Worm (Caenorhabditis elegans) whole organism, L3 larva: ENCODE measurements around the gene mlp-1.
A peak's percentile ranks its signal among the peaks of the same experiment; 100 is the strongest.

ENCODE experiments used
- R02D3.7 ChIP-seq: fragments of 150-350 bp; optimal IDR thresholded peaks from 2 replicates; lab custom pipeline; 2014; ENCODE audit warnings: missing biosample characterization, missing genetic modification characterization
- ZK546.5 ChIP-seq: sonication (generic microtip); optimal IDR thresholded peaks from 2 replicates; lab custom pipeline; 2017; ENCODE audit warnings: missing biosample characterization, missing genetic modification characterization
- aly-2 ChIP-seq: fragments of 150-350 bp; optimal IDR thresholded peaks from 2 replicates; lab custom pipeline; 2014; ENCODE audit warnings: missing biosample characterization, missing genetic modification characterization
- ama-1 ChIP-seq: fragments of 150-350 bp; optimal IDR thresholded peaks from 2 replicates; lab custom pipeline; 2018
- ceh-16 ChIP-seq: sonication (generic microtip); optimal IDR thresholded peaks from 2 replicates; lab custom pipeline; 2017; ENCODE audit warnings: missing biosample characterization, missing genetic modification characterization
- ceh-82 ChIP-seq: fragments of 150-350 bp; optimal IDR thresholded peaks from 2 replicates; lab custom pipeline; 2014; ENCODE audit warnings: missing biosample characterization, missing genetic modification characterization
- ceh-9 ChIP-seq: sonication (generic microtip); optimal IDR thresholded peaks from 2 replicates; lab custom pipeline; 2018; ENCODE audit warnings: missing biosample characterization, missing genetic modification characterization
- egl-27 ChIP-seq: sonication (generic microtip); optimal IDR thresholded peaks from 4 replicates; lab custom pipeline; 2017; ENCODE audit warnings: missing biosample characterization, missing genetic modification reagents, missing genetic modification characterization
- egl-5 ChIP-seq: fragments of 150-350 bp; optimal IDR thresholded peaks from 2 replicates; lab custom pipeline; 2017; ENCODE audit warnings: missing biosample characterization, missing genetic modification reagents, missing genetic modification characterization, inconsistent platforms
- elt-1 ChIP-seq: fragments of 150-350 bp; optimal IDR thresholded peaks from 2 replicates; lab custom pipeline; 2014; ENCODE audit warnings: missing biosample characterization, missing genetic modification characterization
- elt-2 ChIP-seq: sonication (generic microtip); optimal IDR thresholded peaks from 2 replicates; lab custom pipeline; 2016; ENCODE audit warnings: missing genetic modification reagents, mild to moderate bottlenecking, missing genetic modification characterization, missing compliant biosample characterization
- elt-3 ChIP-seq, 3 experiments: fragments of 150-350 bp in 1 of 3; sonication (generic microtip) in 2 of 3; optimal IDR thresholded peaks; 2 replicates in 2 of 3; 4 replicates in 1 of 3; lab custom pipeline; 2014 to 2017; ENCODE audit warnings: missing biosample characterization in 3 of 3, missing genetic modification characterization in 3 of 3
- eor-1 ChIP-seq, 2 experiments: fragments of 150-350 bp; optimal IDR thresholded peaks; 2 replicates each; lab custom pipeline; 2014 to 2018; ENCODE audit warnings: missing biosample characterization in 2 of 2, missing genetic modification characterization in 2 of 2
- fkh-10 ChIP-seq: sonication (generic microtip); optimal IDR thresholded peaks from 2 replicates; lab custom pipeline; 2017; ENCODE audit warnings: missing biosample characterization, missing genetic modification reagents, missing genetic modification characterization
- fos-1 ChIP-seq: fragments of 150-350 bp; optimal IDR thresholded peaks from 2 replicates; lab custom pipeline; 2014; ENCODE audit warnings: missing biosample characterization, missing genetic modification characterization
- hmg-11 ChIP-seq: sonication (generic microtip); optimal IDR thresholded peaks from 2 replicates; lab custom pipeline; 2016; ENCODE audit warnings: missing genetic modification characterization, missing compliant biosample characterization
- lin-15B ChIP-seq: fragments of 150-350 bp; optimal IDR thresholded peaks from 2 replicates; lab custom pipeline; 2014; ENCODE audit warnings: missing biosample characterization, missing genetic modification characterization
- lsy-12 ChIP-seq: sonication (generic microtip); optimal IDR thresholded peaks from 2 replicates; lab custom pipeline; 2016; ENCODE audit warnings: mild to moderate bottlenecking, missing genetic modification characterization, missing compliant biosample characterization
- mdl-1 ChIP-seq: fragments of 150-350 bp; optimal IDR thresholded peaks from 2 replicates; lab custom pipeline; 2014; ENCODE audit warnings: missing biosample characterization, missing genetic modification characterization
- mml-1 ChIP-seq: fragments of 150-350 bp; sonication (generic microtip); optimal IDR thresholded peaks from 3 replicates; lab custom pipeline; 2014; ENCODE audit warnings: missing biosample characterization, missing genetic modification characterization
- nfya-1 ChIP-seq: sonication (generic microtip); optimal IDR thresholded peaks from 2 replicates; lab custom pipeline; 2017; ENCODE audit warnings: missing genetic modification characterization, mild to moderate bottlenecking, missing compliant biosample characterization, antibody characterized with exemption, moderate library complexity; ENCODE audit not compliant: insufficient read depth
- nhr-11 ChIP-seq: fragments of 150-350 bp; optimal IDR thresholded peaks from 2 replicates; lab custom pipeline; 2014; ENCODE audit warnings: missing biosample characterization, missing genetic modification characterization
- nhr-12 ChIP-seq: fragments of 150-350 bp; optimal IDR thresholded peaks from 2 replicates; lab custom pipeline; 2014; ENCODE audit warnings: missing biosample characterization, missing genetic modification characterization
- nhr-23 ChIP-seq: fragments of 150-350 bp; optimal IDR thresholded peaks from 2 replicates; lab custom pipeline; 2014; ENCODE audit warnings: missing biosample characterization, missing genetic modification reagents, missing genetic modification characterization
- nhr-237 ChIP-seq: fragments of 150-350 bp; optimal IDR thresholded peaks from 2 replicates; lab custom pipeline; 2014; ENCODE audit warnings: missing biosample characterization, missing genetic modification characterization
- nhr-25 ChIP-seq: sonication (generic microtip); optimal IDR thresholded peaks from 2 replicates; lab custom pipeline; 2017; ENCODE audit warnings: missing biosample characterization, missing genetic modification characterization
- nhr-28 ChIP-seq: fragments of 150-350 bp; optimal IDR thresholded peaks from 2 replicates; lab custom pipeline; 2014; ENCODE audit warnings: missing biosample characterization, missing genetic modification characterization
- nhr-43 ChIP-seq: sonication (generic microtip); optimal IDR thresholded peaks from 2 replicates; lab custom pipeline; 2016; ENCODE audit warnings: mild to moderate bottlenecking, missing genetic modification characterization, missing compliant biosample characterization; ENCODE audit not compliant: poor library complexity, severe bottlenecking
- nhr-67 ChIP-seq: fragments of 150-350 bp; optimal IDR thresholded peaks from 2 replicates; lab custom pipeline; 2014; ENCODE audit warnings: missing biosample characterization, missing genetic modification characterization
- nhr-76 ChIP-seq: fragments of 150-350 bp; sonication (generic microtip); optimal IDR thresholded peaks from 5 replicates; lab custom pipeline; 2014; ENCODE audit warnings: missing biosample characterization, missing genetic modification characterization
- nhr-77 ChIP-seq: fragments of 150-350 bp; optimal IDR thresholded peaks from 2 replicates; lab custom pipeline; 2014; ENCODE audit warnings: missing biosample characterization, missing genetic modification characterization
- pha-4 ChIP-seq: fragments of 150-350 bp; optimal IDR thresholded peaks from 2 replicates; lab custom pipeline; 2014; ENCODE audit warnings: missing biosample characterization, missing genetic modification reagents, missing genetic modification characterization
- pqm-1 ChIP-seq: fragments of 150-350 bp; optimal IDR thresholded peaks from 2 replicates; lab custom pipeline; 2017; ENCODE audit warnings: missing biosample characterization, missing genetic modification characterization, inconsistent platforms
- sea-2 ChIP-seq: fragments of 150-350 bp; sonication (generic microtip); optimal IDR thresholded peaks from 4 replicates; lab custom pipeline; 2014; ENCODE audit warnings: missing biosample characterization, missing genetic modification reagents, missing genetic modification characterization
- skn-1 ChIP-seq: fragments of 150-350 bp; optimal IDR thresholded peaks from 2 replicates; lab custom pipeline; 2014; ENCODE audit warnings: missing biosample characterization, missing genetic modification characterization
- snpc-4 ChIP-seq: fragments of 150-350 bp; optimal IDR thresholded peaks from 2 replicates; lab custom pipeline; 2014; ENCODE audit warnings: missing biosample characterization, missing genetic modification characterization
- tbx-2 ChIP-seq: sonication (generic microtip); optimal IDR thresholded peaks from 2 replicates; lab custom pipeline; 2016; ENCODE audit warnings: mild to moderate bottlenecking, missing genetic modification characterization, missing compliant biosample characterization
- unc-39 ChIP-seq: sonication (generic microtip); optimal IDR thresholded peaks from 4 replicates; lab custom pipeline; 2017; ENCODE audit warnings: missing biosample characterization, missing genetic modification characterization
- unc-62 ChIP-seq: fragments of 150-350 bp; sonication (generic microtip); optimal IDR thresholded peaks from 4 replicates; lab custom pipeline; 2014; ENCODE audit warnings: missing biosample characterization, missing genetic modification reagents, missing genetic modification characterization
- ztf-11 ChIP-seq: fragments of 150-350 bp; optimal IDR thresholded peaks from 2 replicates; lab custom pipeline; 2014; ENCODE audit warnings: missing biosample characterization, missing genetic modification characterization
- ztf-4 ChIP-seq: fragments of 150-350 bp; optimal IDR thresholded peaks from 2 replicates; lab custom pipeline; 2014; ENCODE audit warnings: missing biosample characterization, missing genetic modification characterization

Gene mlp-1

DNA sequence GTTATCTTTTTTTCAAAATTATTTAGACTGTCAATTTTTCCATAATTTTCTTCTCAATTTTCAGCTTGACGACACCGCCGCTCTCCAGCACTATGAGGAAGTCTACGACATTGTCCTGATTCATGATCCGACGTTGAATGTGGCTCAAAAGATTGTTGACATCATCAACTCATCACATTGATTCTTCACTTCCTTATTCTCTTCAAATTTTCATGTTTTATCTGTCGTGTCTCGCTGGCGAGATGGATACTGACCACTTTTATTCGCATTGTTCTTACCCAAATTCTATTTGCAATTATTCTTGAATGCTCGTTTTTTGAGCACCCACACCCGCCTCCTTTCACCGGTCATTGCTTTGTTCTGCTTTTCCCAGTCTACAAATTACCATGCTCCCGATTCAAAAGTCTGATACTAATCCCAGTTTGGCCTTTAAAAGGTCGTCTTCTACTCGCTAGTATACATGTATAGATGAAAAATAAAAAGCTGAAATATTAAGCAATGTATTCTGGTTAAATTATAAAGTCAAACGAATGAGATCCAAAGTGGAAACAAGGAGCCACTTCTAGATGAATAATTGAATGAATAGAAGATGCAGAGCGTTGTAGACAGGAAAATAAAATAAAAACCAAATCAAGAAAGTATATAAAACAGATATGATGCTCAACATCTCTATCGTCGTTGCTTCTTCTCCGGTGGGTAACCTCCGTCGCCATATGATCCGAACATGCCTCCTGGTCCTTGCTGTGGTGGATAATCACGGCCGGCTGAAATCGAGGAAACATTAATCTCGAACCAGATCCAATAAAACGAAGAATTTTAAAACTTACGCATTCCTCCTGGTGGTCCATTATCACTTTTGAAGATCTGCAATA, 21.6 kb downstream of the mlp-1 start:
- TF ChIP-seq lsy-12 (tag; lab: Kevin White, UChicago): no peak
- no peak for TF ChIP-seq fkh-10
- no peak for TF ChIP-seq skn-1 (tag; lab: Kevin White, UChicago)
- TF ChIP-seq ceh-9: no peak
- peak; percentile 42 for TF ChIP-seq nhr-23 (tag; lab: Kevin White, UChicago)
- TF ChIP-seq lin-15B (tag; lab: Kevin White, UChicago): no peak
- no peak for TF ChIP-seq R02D3.7 (tag; lab: Kevin White, UChicago)
- TF ChIP-seq snpc-4 (tag; lab: Kevin White, UChicago): no peak
- TF ChIP-seq ztf-4: peak; percentile 6
- TF ChIP-seq nhr-77: peak; percentile 40
- no peak for TF ChIP-seq eor-1 (tag; optimal IDR thresholded peaks at IDR 0.05; lab: Kevin White, UChicago)
- TF ChIP-seq pqm-1 (tag; lab: Kevin White, UChicago): peak; percentile 15
- no peak for TF ChIP-seq egl-5 (tag; lab: Kevin White, UChicago)
- no peak for TF ChIP-seq nhr-12
- peak; percentile 73 for TF ChIP-seq aly-2 (tag; lab: Kevin White, UChicago)
- TF ChIP-seq nhr-43: peak; percentile 55
- peak; percentile 67 for TF ChIP-seq nhr-25
- peak; percentile 35 for TF ChIP-seq ama-1 (lab: Kevin White, UChicago)
- peak; percentile 12 for TF ChIP-seq pha-4 (tag; lab: Kevin White, UChicago)
- TF ChIP-seq egl-27 (tag; lab: Kevin White, UChicago): no peak

DNA sequence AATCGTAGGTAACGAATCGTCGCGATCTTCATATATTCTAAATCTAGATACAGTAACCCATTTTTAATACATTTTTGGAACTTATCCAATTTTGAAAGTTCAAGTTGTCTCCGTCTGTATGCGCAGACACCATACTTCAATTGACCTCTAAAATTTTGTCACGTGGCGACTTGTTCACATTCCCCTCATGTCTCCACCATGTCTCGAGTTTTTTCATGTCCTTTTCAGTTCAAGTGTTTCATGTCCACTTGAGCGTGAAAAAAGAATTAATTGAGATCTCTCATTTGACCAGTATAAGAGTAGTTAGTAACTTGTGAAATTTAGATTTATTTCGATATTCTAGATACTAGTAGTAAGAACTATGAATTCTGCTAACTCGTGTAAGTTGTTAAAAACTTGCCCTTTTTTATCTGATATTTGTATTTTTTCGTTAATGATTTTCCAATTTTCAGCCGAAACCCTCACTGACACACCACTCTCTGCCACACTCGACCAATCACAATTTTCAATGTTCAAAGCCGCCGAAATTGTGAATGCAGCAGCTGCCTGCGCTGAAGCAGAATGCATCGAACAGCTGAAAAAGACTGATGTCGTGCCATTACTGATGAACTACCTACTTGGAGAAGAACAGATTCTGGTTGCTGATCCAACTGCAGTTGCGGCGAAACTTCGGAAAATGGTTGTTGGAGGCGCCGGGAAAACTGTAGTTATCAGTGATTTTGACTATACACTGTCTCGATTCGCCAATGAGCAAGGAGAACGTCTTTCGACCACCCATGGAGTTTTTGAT, 23.1 kb downstream of the mlp-1 start:
- TF ChIP-seq elt-3 (tag; optimal IDR thresholded peaks at IDR 0.05; lab: Kevin White, UChicago) (no peak), ztf-11 (tag; lab: Kevin White, UChicago) (no peak), ama-1 (lab: Kevin White, UChicago) (peak; percentile 58), fos-1 (no peak), nhr-11 (tag; lab: Kevin White, UChicago) (no peak), mdl-1 (tag; lab: Kevin White, UChicago) (peak; percentile 22), nhr-43 (no peak), unc-62 (no peak), nfya-1 (tag; lab: Kevin White, UChicago) (peak; percentile 13), tbx-2 (tag; lab: Kevin White, UChicago) (no peak), lsy-12 (tag; lab: Kevin White, UChicago) (no peak), nhr-12 (no peak), snpc-4 (tag; lab: Kevin White, UChicago) (no peak), nhr-23 (tag; lab: Kevin White, UChicago) (peak; percentile 27), pqm-1 (tag; lab: Kevin White, UChicago) (no peak), ZK546.5 (no peak), nhr-25 (peak; percentile 87)

DNA sequence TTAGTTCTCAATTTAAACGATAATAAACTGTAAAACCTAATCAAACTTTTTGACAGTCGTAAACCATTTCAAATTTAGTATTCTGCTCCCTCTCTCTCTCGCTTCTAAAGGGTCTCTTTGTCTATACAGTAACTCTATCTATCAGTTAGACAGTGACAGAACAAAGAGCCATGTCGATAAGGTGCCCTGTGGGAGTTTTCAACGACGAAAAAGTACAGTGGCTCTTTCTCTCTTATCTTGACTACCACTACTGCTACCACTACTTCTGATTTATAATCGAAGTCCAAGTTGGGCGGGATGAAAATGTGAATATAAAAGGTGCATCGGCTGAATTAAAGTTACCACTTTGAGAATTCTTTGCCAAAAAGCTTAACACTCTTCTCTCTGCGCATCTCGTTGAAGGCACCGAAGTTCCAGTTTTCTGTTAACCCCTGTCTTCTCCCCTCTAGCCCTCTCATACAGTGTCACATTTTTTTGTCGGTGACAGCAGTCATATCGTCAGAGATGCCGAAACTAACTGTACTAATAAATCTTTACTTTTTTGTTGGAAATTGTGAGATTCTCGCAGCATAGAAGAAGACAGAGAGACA, 24.0 kb downstream of the mlp-1 start:
- TF ChIP-seq elt-2 (tag; lab: Kevin White, UChicago): peak; percentile 75
- TF ChIP-seq ceh-16 (tag; lab: Kevin White, UChicago): no peak
- TF ChIP-seq eor-1 (tag; optimal IDR thresholded peaks at IDR 0.05; lab: Kevin White, UChicago): no peak
- TF ChIP-seq unc-62: no peak
- TF ChIP-seq unc-39: no peak
- TF ChIP-seq R02D3.7 (tag; lab: Kevin White, UChicago): no peak
- TF ChIP-seq pha-4 (tag; lab: Kevin White, UChicago): no peak
- peak; percentile 17 for TF ChIP-seq nhr-25
- no peak for TF ChIP-seq lin-15B (tag; lab: Kevin White, UChicago)
- TF ChIP-seq mml-1: no peak
- no peak for TF ChIP-seq elt-1 (tag; lab: Kevin White, UChicago)
- TF ChIP-seq tbx-2 (tag; lab: Kevin White, UChicago): no peak
- peak; percentile 42 for TF ChIP-seq pqm-1 (tag; lab: Kevin White, UChicago)
- TF ChIP-seq ceh-9: no peak
- TF ChIP-seq hmg-11: no peak
- TF ChIP-seq fkh-10: no peak
- TF ChIP-seq ztf-11 (tag; lab: Kevin White, UChicago): no peak
- TF ChIP-seq ztf-4: no peak
- no peak for TF ChIP-seq egl-27 (tag; lab: Kevin White, UChicago)
- TF ChIP-seq nhr-43: peak; percentile 27
- no peak for TF ChIP-seq nhr-11 (tag; lab: Kevin White, UChicago)
- TF ChIP-seq aly-2 (tag; lab: Kevin White, UChicago): no peak
- TF ChIP-seq ceh-82 (tag; lab: Kevin White, UChicago): no peak
- TF ChIP-seq nhr-67 (tag; lab: Kevin White, UChicago): no peak
- no peak for TF ChIP-seq sea-2 (GFP tag; lab: Kevin White, UChicago)
- no peak for TF ChIP-seq fos-1
- no peak for TF ChIP-seq nhr-12
- TF ChIP-seq nhr-76 (tag; lab: Kevin White, UChicago): no peak
- TF ChIP-seq nhr-28 (tag; lab: Kevin White, UChicago): no peak
- TF ChIP-seq snpc-4 (tag; lab: Kevin White, UChicago): no peak
- no peak for TF ChIP-seq lsy-12 (tag; lab: Kevin White, UChicago)
- TF ChIP-seq nhr-237 (tag; lab: Kevin White, UChicago): no peak
- TF ChIP-seq ama-1 (lab: Kevin White, UChicago): peak; percentile 44
- TF ChIP-seq nhr-23 (tag; lab: Kevin White, UChicago): no peak
- no peak for TF ChIP-seq egl-5 (tag; lab: Kevin White, UChicago)
- no peak for TF ChIP-seq skn-1 (tag; lab: Kevin White, UChicago)
